Fruit fly (Drosophila melanogaster) Kc167 (cell line): ENCODE results near the gene nAChRalpha3.

ENCODE experiments used
- insv ChIP-seq: fragments of >200 bp; optimal IDR thresholded peaks from 3 replicates; lab custom pipeline; 2018; ENCODE audit warnings: missing external identifiers
- psq ChIP-seq: fragments of >200 bp; optimal IDR thresholded peaks from 2 replicates; lab custom pipeline; 2017; ENCODE audit warnings: missing external identifiers
- ttk ChIP-seq: sonication (Bioruptor generic); optimal IDR thresholded peaks from 2 replicates; lab custom pipeline; 2017; ENCODE audit warnings: missing external identifiers

DNA sequence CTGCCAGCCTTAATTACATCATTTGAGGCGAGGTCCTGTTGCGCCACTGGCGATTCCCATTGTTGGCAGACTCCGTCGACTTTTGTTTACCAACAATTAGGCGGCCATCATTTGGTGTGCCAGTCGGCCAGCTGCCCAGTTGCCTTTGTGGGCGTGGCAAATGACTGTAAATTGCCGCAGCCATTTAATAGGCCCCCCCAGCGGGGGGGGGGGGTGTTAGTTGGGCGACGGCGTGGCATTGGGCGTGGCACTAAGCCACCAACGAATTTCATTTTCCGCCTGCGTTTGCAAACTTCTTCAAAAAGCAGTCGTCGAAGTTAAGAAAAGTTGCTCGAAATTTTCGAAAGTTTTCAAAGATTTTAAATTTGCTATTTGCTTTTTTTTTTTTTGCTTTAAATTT is 80.1 kb downstream of the nAChRalpha3 start:
- TF ChIP-seq psq (lab: Kevin White, UChicago), result no peak
- no peak for TF ChIP-seq insv (lab: Kevin White, UChicago)
- no peak for TF ChIP-seq ttk (lab: Kevin White, UChicago)
